Worm (Caenorhabditis elegans) whole organism, young adult: Measurements from ENCODE around the gene icln-1.

ENCODE experiments used
- B0336.3 ChIP-seq: fragments of 200-800 bp; sonication (Bioruptor generic); IDR thresholded peaks from 2 replicates; pipeline ENCODE4 v1.3.6; 2022; ENCODE audit warnings: missing genetic modification characterization, missing compliant biosample characterization
- D2030.7 ChIP-seq: fragments of 200-800 bp; sonication (Bioruptor generic); IDR thresholded peaks from 2 replicates; pipeline ENCODE4 v1.3.6; 2022; ENCODE audit warnings: missing genetic modification reagents, missing genetic modification characterization, missing compliant biosample characterization
- F10E7.11 ChIP-seq: sonication (generic microtip); optimal IDR thresholded peaks from 2 replicates; lab custom pipeline; 2017; ENCODE audit warnings: mild to moderate bottlenecking, missing genetic modification characterization, moderate library complexity, missing compliant biosample characterization
- F33H1.4 ChIP-seq: fragments of 200-800 bp; sonication (Bioruptor generic); IDR thresholded peaks from 2 replicates; pipeline ENCODE4 v1.3.6; 2022; ENCODE audit warnings: missing genetic modification reagents, missing genetic modification characterization, missing compliant biosample characterization
- F55B11.4 ChIP-seq: sonication (generic microtip); optimal IDR thresholded peaks from 2 replicates; lab custom pipeline; 2016; ENCODE audit warnings: missing compliant biosample characterization, missing genetic modification characterization, borderline replicate concordance; ENCODE audit not compliant: insufficient read depth
- K11D2.4 ChIP-seq: fragments of 200-800 bp; sonication (Bioruptor generic); IDR thresholded peaks from 2 replicates; pipeline ENCODE4 v1.3.6; 2022; ENCODE audit warnings: missing genetic modification reagents, missing genetic modification characterization, missing compliant biosample characterization
- Y53F4B.3 ChIP-seq: fragments of 200-800 bp; sonication (Bioruptor generic); IDR thresholded peaks from 2 replicates; pipeline ENCODE4 v1.3.6; 2022; ENCODE audit warnings: missing genetic modification reagents, missing genetic modification characterization, missing compliant biosample characterization
- Y53G8AR.9 ChIP-seq: fragments of 200-800 bp; sonication (Bioruptor generic); conservative IDR thresholded peaks from 2 replicates; pipeline ENCODE4 v1.3.6; 2022; ENCODE audit warnings: missing genetic modification reagents, missing genetic modification characterization, missing compliant biosample characterization
- ZK185.1 ChIP-seq: sonication (generic microtip); optimal IDR thresholded peaks from 2 replicates; lab custom pipeline; 2016; ENCODE audit warnings: mild to moderate bottlenecking, missing genetic modification characterization, missing compliant biosample characterization; ENCODE audit not compliant: poor library complexity, severe bottlenecking
- aptf-2 ChIP-seq: fragments of 200-800 bp; sonication (Bioruptor generic); conservative IDR thresholded peaks from 2 replicates; pipeline ENCODE4 v1.3.6; 2022; ENCODE audit warnings: missing genetic modification reagents, missing genetic modification characterization, missing compliant biosample characterization
- aptf-3 ChIP-seq: fragments of 200-800 bp; sonication (Bioruptor generic); IDR thresholded peaks from 2 replicates; pipeline ENCODE4 v1.3.6; 2022; ENCODE audit warnings: missing genetic modification characterization, missing compliant biosample characterization
- attf-3 ChIP-seq: fragments of 200-800 bp; sonication (Bioruptor generic); conservative IDR thresholded peaks from 2 replicates; pipeline ENCODE4 v1.3.6; 2022; ENCODE audit warnings: missing genetic modification reagents, missing genetic modification characterization, missing compliant biosample characterization
- attf-5 ChIP-seq: fragments of 200-800 bp; sonication (Bioruptor generic); optimal IDR thresholded peaks from 2 replicates; lab custom pipeline; 2018; ENCODE audit warnings: mild to moderate bottlenecking, missing genetic modification characterization, missing compliant biosample characterization
- bed-2 ChIP-seq: fragments of 200-800 bp; sonication (Bioruptor generic); IDR thresholded peaks from 2 replicates; pipeline ENCODE4 v1.3.6; 2022; ENCODE audit warnings: missing genetic modification reagents, missing genetic modification characterization, missing compliant biosample characterization
- ceh-100 ChIP-seq: fragments of 200-800 bp; sonication (Bioruptor generic); IDR thresholded peaks from 2 replicates; pipeline ENCODE4 v1.3.6; 2022; ENCODE audit warnings: missing genetic modification reagents, missing genetic modification characterization, missing compliant biosample characterization
- ceh-40 ChIP-seq: fragments of 200-800 bp; sonication (Bioruptor generic); IDR thresholded peaks from 2 replicates; pipeline ENCODE4 v1.3.6; 2022; ENCODE audit warnings: missing genetic modification characterization, missing compliant biosample characterization
- ceh-58 ChIP-seq: fragments of 200-800 bp; sonication (Bioruptor generic); IDR thresholded peaks from 2 replicates; pipeline ENCODE4 v1.3.6; 2022; ENCODE audit warnings: missing genetic modification characterization, missing compliant biosample characterization
- dpff-1 ChIP-seq: sonication (generic microtip); optimal IDR thresholded peaks from 2 replicates; lab custom pipeline; 2017; ENCODE audit warnings: mild to moderate bottlenecking, missing genetic modification characterization, missing compliant biosample characterization
- egl-44 ChIP-seq: fragments of 200-800 bp; sonication (Bioruptor generic); IDR thresholded peaks from 2 replicates; pipeline ENCODE4 v1.3.6; 2022; ENCODE audit warnings: missing genetic modification reagents, missing genetic modification characterization, missing compliant biosample characterization
- egrh-3 ChIP-seq: fragments of 200-800 bp; sonication (Bioruptor generic); IDR thresholded peaks from 2 replicates; pipeline ENCODE4 v1.3.6; 2022; ENCODE audit warnings: missing genetic modification reagents, missing genetic modification characterization, missing compliant biosample characterization
- fkh-3 ChIP-seq: sonication (generic microtip); optimal IDR thresholded peaks from 2 replicates; lab custom pipeline; 2016; ENCODE audit warnings: mild to moderate bottlenecking, missing genetic modification characterization, missing compliant biosample characterization
- gei-17 ChIP-seq: fragments of 200-800 bp; sonication (Bioruptor generic); optimal IDR thresholded peaks from 2 replicates; lab custom pipeline; 2018; ENCODE audit warnings: mild to moderate bottlenecking, missing genetic modification characterization, missing compliant biosample characterization
- hrde-1 ChIP-seq: sonication (generic microtip); optimal IDR thresholded peaks from 2 replicates; lab custom pipeline; 2016; ENCODE audit warnings: missing genetic modification characterization, mild to moderate bottlenecking, missing compliant biosample characterization, moderate library complexity, missing genotype, missing genetic modification reagents, borderline replicate concordance
- let-526 ChIP-seq: fragments of 200-800 bp; sonication (Bioruptor generic); IDR thresholded peaks from 2 replicates; pipeline ENCODE4 v1.3.6; 2022; ENCODE audit warnings: missing genetic modification reagents, missing genetic modification characterization, missing compliant biosample characterization
- lir-1 ChIP-seq: fragments of 200-800 bp; sonication (Bioruptor generic); conservative IDR thresholded peaks from 2 replicates; pipeline ENCODE4 v1.3.6; 2022; ENCODE audit warnings: missing genetic modification reagents, missing genetic modification characterization, missing compliant biosample characterization
- madf-8 ChIP-seq: fragments of 200-800 bp; sonication (Bioruptor generic); conservative IDR thresholded peaks from 2 replicates; pipeline ENCODE4 v1.3.6; 2022; ENCODE audit warnings: missing genetic modification reagents, missing genetic modification characterization, missing compliant biosample characterization
- mcd-1 ChIP-seq: fragments of 200-800 bp; sonication (Bioruptor generic); IDR thresholded peaks from 2 replicates; pipeline ENCODE4 v1.3.6; 2022; ENCODE audit warnings: missing genetic modification reagents, missing genetic modification characterization, missing compliant biosample characterization
- mel-28 ChIP-seq: sonication (generic microtip); optimal IDR thresholded peaks from 2 replicates; lab custom pipeline; 2016; ENCODE audit warnings: borderline replicate concordance, mild to moderate bottlenecking, missing genetic modification characterization, missing compliant biosample characterization
- nfya-2 ChIP-seq: fragments of 200-800 bp; sonication (Bioruptor generic); IDR thresholded peaks from 2 replicates; pipeline ENCODE4 v1.3.6; 2022; ENCODE audit warnings: missing genetic modification reagents, missing genetic modification characterization, missing compliant biosample characterization
- nfyb-1 ChIP-seq: fragments of 200-800 bp; sonication (Bioruptor generic); IDR thresholded peaks from 2 replicates; pipeline ENCODE4 v1.3.6; 2022; ENCODE audit warnings: missing genetic modification reagents, missing genetic modification characterization, missing compliant biosample characterization
- nhr-120 ChIP-seq: fragments of 200-800 bp; sonication (Bioruptor generic); IDR thresholded peaks from 2 replicates; pipeline ENCODE4 v1.3.6; 2022; ENCODE audit warnings: missing genetic modification characterization, missing compliant biosample characterization
- nhr-80 ChIP-seq: sonication (generic microtip); optimal IDR thresholded peaks from 2 replicates; lab custom pipeline; 2016; ENCODE audit warnings: missing genetic modification characterization, missing compliant biosample characterization
- rec-8 ChIP-seq, 2 experiments: sonication (generic microtip); optimal IDR thresholded peaks; 2 replicates each; lab custom pipeline; 2016; ENCODE audit warnings: mild to moderate bottlenecking in 2 of 2, missing genetic modification characterization in 2 of 2, missing genetic modification reagents in 2 of 2, missing genotype in 2 of 2, missing biosample characterization in 1 of 2, missing compliant biosample characterization in 1 of 2, moderate library complexity in 1 of 2
- rpc-1 ChIP-seq, 2 experiments: fragments of 150-350 bp in 1 of 2; sonication (generic microtip) in 1 of 2; optimal IDR thresholded peaks; 2 replicates each; lab custom pipeline; 2014 to 2018; ENCODE audit warnings: missing biosample characterization in 1 of 2, missing genetic modification characterization in 1 of 2, missing genetic modification reagents in 1 of 2, missing genotype in 1 of 2
- somi-1 ChIP-seq: fragments of 200-800 bp; sonication (Bioruptor generic); optimal IDR thresholded peaks from 2 replicates; lab custom pipeline; 2018; ENCODE audit warnings: mild to moderate bottlenecking, missing genetic modification characterization, missing compliant biosample characterization
- unc-62 ChIP-seq: fragments of 150-350 bp; optimal IDR thresholded peaks from 2 replicates; lab custom pipeline; 2014; ENCODE audit warnings: missing biosample characterization, missing genetic modification reagents, missing genetic modification characterization
- zfh-2 ChIP-seq: fragments of 200-800 bp; sonication (Bioruptor generic); conservative IDR thresholded peaks from 2 replicates; pipeline ENCODE4 v1.3.6; 2022; ENCODE audit warnings: missing genetic modification reagents, missing genetic modification characterization, missing compliant biosample characterization
- ztf-26 ChIP-seq: sonication (generic microtip); optimal IDR thresholded peaks from 2 replicates; lab custom pipeline; 2017; ENCODE audit warnings: missing genetic modification characterization, missing compliant biosample characterization
- ztf-3 ChIP-seq: fragments of 200-800 bp; sonication (Bioruptor generic); optimal IDR thresholded peaks from 2 replicates; lab custom pipeline; 2018; ENCODE audit warnings: mild to moderate bottlenecking, missing genetic modification characterization, missing compliant biosample characterization

icln-1 gene

DNA sequence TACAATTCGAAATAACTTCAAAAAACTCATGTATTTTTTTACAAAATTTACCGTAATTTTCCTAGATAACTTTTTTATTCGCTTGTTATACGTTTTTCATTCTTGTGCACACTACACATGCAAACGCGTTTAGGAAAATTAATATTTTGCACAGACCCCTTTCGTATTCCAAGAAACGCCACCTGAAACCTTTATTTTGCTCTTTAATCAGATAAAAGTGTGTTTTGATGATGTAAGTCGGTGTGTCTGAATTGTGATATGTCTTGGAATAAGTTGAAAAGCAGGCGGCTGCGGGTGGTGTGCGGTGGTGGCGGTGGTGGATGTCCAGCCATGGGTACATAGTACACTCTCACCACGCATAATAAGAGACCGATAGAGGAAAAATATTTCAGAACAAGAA is 42.0 kb downstream of the icln-1 start:
- no peak for TF ChIP-seq egrh-3
- TF ChIP-seq rpc-1 (optimal IDR thresholded peaks at IDR 0.05; lab: Kevin White, UChicago): no peak
- no peak for TF ChIP-seq rpc-1 (tag; optimal IDR thresholded peaks at IDR 0.05; lab: Kevin White, UChicago)
- no peak for TF ChIP-seq nhr-120 (GFP tag; lab: Robert Waterston, UW)
- no peak for TF ChIP-seq nfyb-1 (GFP tag; lab: Robert Waterston, UW)
- TF ChIP-seq aptf-3: no peak
- no peak for TF ChIP-seq nhr-80 (tag; lab: Kevin White, UChicago)
- TF ChIP-seq ceh-40 (GFP tag; lab: Robert Waterston, UW): no peak
- no peak for TF ChIP-seq madf-8 (GFP tag; lab: Robert Waterston, UW)
- TF ChIP-seq fkh-3: no peak
- TF ChIP-seq F33H1.4: no peak
- no peak for TF ChIP-seq F55B11.4 (tag; lab: Kevin White, UChicago)
- no peak for TF ChIP-seq egl-44 (GFP tag; lab: Robert Waterston, UW)

DNA sequence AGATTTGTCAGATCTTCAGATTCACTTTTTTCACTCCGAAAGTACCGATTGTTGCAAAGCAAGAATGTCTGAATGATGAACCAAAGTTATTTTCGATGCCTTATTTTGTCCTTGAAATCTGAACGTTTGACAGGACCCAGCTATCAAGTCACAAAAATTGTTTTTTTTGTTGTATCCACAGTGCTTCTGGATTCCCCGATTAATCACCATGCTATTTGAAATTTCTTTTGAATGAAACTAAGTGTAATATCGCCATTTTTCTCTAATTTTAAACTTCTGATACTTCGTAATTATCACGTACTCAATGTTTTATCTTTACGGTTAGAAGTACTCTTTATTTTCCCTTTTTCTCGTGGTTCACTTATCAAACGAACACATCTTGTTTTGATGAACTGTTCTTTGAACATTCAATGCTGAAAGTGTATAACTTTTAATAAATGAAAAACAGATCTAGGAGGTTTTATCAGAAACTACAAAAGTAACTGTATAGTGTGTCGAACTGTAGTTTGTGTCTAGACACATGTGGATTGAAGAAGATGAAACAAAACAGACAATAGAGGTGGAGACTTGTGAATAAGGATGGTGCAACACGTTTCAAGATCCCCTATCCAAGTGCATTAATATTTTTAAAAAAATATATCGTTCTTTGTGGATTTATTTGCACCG is 43.8 kb downstream of the icln-1 start:
- TF ChIP-seq Y53G8AR.9 (GFP tag; lab: Robert Waterston, UW): no peak
- no peak for TF ChIP-seq dpff-1
- no peak for TF ChIP-seq unc-62 (GFP tag; lab: Kevin White, UChicago)
- no peak for TF ChIP-seq D2030.7 (GFP tag; lab: Robert Waterston, UW)
- TF ChIP-seq ztf-26 (tag; lab: Kevin White, UChicago): no peak
- no peak for TF ChIP-seq ztf-3 (GFP tag; lab: Kevin White, UChicago)
- TF ChIP-seq mel-28 (tag; lab: Kevin White, UChicago): no peak
- no peak for TF ChIP-seq lir-1 (GFP tag; lab: Robert Waterston, UW)
- TF ChIP-seq, all 124 proteins: peak for 0

DNA sequence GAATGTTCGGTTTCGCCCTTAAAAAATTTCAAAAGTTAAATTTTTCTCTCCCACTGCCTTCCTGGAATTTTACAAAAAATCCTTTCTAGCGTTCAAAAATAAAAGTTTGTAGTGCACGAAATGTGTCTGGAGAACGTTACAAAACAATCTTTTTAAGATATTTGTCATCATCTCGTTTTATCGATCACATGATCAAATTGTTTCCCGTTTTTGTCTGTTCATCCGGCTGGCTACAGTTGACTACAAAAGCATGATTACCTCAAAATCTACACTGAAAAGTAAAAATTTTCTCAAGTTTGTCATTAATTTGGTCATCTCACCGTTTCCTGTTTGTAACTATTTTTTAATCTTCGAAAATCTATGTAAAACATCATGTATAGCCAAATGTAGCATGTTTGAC is 44.4 kb downstream of the icln-1 start:
- TF ChIP-seq F55B11.4 (tag; lab: Kevin White, UChicago) (no peak), gei-17 (GFP tag; lab: Kevin White, UChicago) (no peak), fkh-3 (no peak), ceh-58 (GFP tag; lab: Robert Waterston, UW) (no peak), B0336.3 (GFP tag; lab: Robert Waterston, UW) (no peak), attf-3 (GFP tag; lab: Robert Waterston, UW) (no peak), Y53F4B.3 (GFP tag; lab: Robert Waterston, UW) (no peak), nfya-2 (no peak), madf-8 (GFP tag; lab: Robert Waterston, UW) (no peak), K11D2.4 (no peak)

DNA sequence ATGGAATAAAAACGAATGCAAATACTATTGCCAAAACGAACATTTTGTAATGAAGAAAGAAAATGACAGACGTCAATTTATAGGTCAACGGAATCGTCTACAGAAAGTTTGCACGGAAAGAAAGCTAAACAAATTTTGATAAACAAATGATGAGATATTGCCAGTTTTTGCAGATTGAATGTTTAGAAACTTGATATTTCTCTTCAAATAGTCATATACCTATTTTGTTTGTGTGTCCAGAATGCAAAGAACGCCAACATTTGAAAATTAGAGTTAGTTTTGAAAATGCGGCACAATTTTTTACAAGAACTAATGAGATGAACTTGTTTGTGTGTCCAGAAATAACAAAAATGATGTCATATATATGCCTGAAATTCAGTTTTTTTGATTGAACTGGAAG is 50.2 kb downstream of the icln-1 start, which contains the start of gene Y73F4A.1:
Y73F4A.1 (minus strand) TSS at position 101 of the 400 bp plus-strand sequence.
- TF ChIP-seq aptf-2 (GFP tag; lab: Robert Waterston, UW) (no peak), rec-8 (tag; optimal IDR thresholded peaks at IDR 0.05; lab: Kevin White, UChicago) (no peak), zfh-2 (GFP tag; lab: Robert Waterston, UW) (no peak), let-526 (no peak), unc-62 (GFP tag; lab: Kevin White, UChicago) (no peak), attf-5 (GFP tag; lab: Kevin White, UChicago) (no peak), Y53F4B.3 (GFP tag; lab: Robert Waterston, UW) (no peak), egrh-3 (no peak), fkh-3 (no peak), F10E7.11 (tag; lab: Kevin White, UChicago) (no peak), D2030.7 (GFP tag; lab: Robert Waterston, UW) (no peak), somi-1 (GFP tag; lab: Kevin White, UChicago) (no peak), rpc-1 (optimal IDR thresholded peaks at IDR 0.05; lab: Kevin White, UChicago) (no peak), rpc-1 (tag; optimal IDR thresholded peaks at IDR 0.05; lab: Kevin White, UChicago) (no peak), bed-2 (GFP tag; lab: Robert Waterston, UW) (no peak), ceh-100 (GFP tag; lab: Robert Waterston, UW) (no peak), mcd-1 (GFP tag; lab: Robert Waterston, UW) (no peak), hrde-1 (no peak), ZK185.1 (tag; lab: Kevin White, UChicago) (no peak)
